Fruit fly (Drosophila melanogaster): ENCODE results near the gene CG3808.

CG3808 gene

DNA sequence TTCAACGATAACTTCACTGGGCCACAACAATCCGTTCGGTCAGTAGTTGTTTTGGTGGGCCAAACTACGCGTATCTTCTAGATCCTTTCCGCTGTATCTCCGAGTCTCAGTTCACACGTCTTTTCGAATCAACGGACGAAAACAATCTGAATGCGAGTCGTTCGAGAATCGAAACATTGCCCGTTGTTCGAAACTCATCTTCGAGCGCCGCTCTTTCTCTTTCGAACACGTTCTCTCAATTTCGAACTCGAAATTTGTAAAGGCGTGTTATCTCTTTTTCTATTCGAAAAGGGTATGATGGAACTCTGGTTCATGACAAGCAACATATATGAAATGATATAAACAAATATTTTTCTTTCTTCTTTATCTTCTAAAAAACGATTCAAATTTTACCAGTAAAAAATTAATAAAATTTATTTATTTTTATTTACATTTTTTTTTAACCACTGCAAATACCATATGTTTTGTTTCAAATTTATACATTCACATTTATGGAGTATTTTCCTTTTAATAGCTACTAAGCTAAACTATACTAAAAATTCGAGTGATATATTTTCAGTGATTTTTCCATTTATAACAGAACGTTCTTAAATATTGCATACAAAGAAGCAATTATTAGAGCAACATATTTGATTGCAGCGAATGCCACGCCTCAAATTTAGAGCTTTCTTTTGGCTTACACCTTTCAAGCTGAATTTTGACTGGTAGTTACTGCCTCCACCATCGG lies 45.1 kb upstream of the CG3808 start, which contains the start of gene nkd (continued):
- TF ChIP-seq CG4404 (GFP tag; IDR thresholded peaks at IDR 0.05) = no peak
- peak; percentile 82 for TF ChIP-seq CG1233 (GFP tag; optimal IDR thresholded peaks at IDR 0.05)
- no peak for TF ChIP-seq CG6654 (GFP tag; optimal IDR thresholded peaks at IDR 0.05)
- peak; percentile 73 for TF ChIP-seq sqz (GFP tag; optimal IDR thresholded peaks at IDR 0.05)
- peak; percentile 81; the same call in 1 of the 2 replicates for TF ChIP-seq rib (GFP tag; IDR thresholded peaks at IDR 0.05)
- TF ChIP-seq hbn (GFP tag; IDR thresholded peaks at IDR 0.05; ENCODE audit: partially characterized antibody) = peak; percentile 18; the same call in 1 of the 2 replicates
- TF ChIP-seq sim (GFP tag; IDR thresholded peaks at IDR 0.05) = 0 out of 2 replicates have a peak, but pooled peaks have one; percentile 70
- peak; percentile 90 for TF ChIP-seq grau (tag; optimal IDR thresholded peaks at IDR 0.05)
- TF ChIP-seq Xbp1 (GFP tag; optimal IDR thresholded peaks at IDR 0.05) = peak; percentile 94
- peak; percentile 59 to 94 for TF ChIP-seq Hr51 (GFP tag; optimal IDR thresholded peaks at IDR 0.05)
- no peak for TF ChIP-seq CG7963 (GFP tag; IDR thresholded peaks at IDR 0.05; ENCODE audit: partially characterized antibody)
- TF ChIP-seq gfzf (GFP tag; optimal IDR thresholded peaks at IDR 0.05) = no peak
- TF ChIP-seq D (optimal IDR thresholded peaks at IDR 0.05) = no peak
- TF ChIP-seq D (GFP tag; optimal IDR thresholded peaks at IDR 0.05) = peak; percentile 79
- peak; percentile 26; the same call in 1 of the 2 replicates for TF ChIP-seq GATAe (GFP tag; conservative IDR thresholded peaks at IDR 0.05)
- TF ChIP-seq Rfx (GFP tag; IDR thresholded peaks at IDR 0.05) = peak; percentile 93
- peak; percentile 92 for TF ChIP-seq Drgx (GFP tag; IDR thresholded peaks at IDR 0.05)
- TF ChIP-seq CG34422 (GFP tag; IDR thresholded peaks at IDR 0.05) = peak; percentile 86
- peak; percentile 88 for TF ChIP-seq seq (GFP tag; IDR thresholded peaks at IDR 0.05)
- no peak for TF ChIP-seq stwl (tag; optimal IDR thresholded peaks at IDR 0.05)
- peak; percentile 91 for TF ChIP-seq zfh1 (GFP tag; IDR thresholded peaks at IDR 0.05)
- peak; percentile 92 for TF ChIP-seq CG10267 (tag; optimal IDR thresholded peaks at IDR 0.05)
- peak; percentile 8 for TF ChIP-seq ab (GFP tag; optimal IDR thresholded peaks at IDR 0.05)
- TF ChIP-seq CG10654 (GFP tag; optimal IDR thresholded peaks at IDR 0.05) = peak; percentile 72
- TF ChIP-seq Blimp-1 (GFP tag; optimal IDR thresholded peaks at IDR 0.05) = peak; percentile 89
- peak; percentile 29; the same call in 1 of the 2 replicates for TF ChIP-seq Oaz (GFP tag; IDR thresholded peaks at IDR 0.05)
- TF ChIP-seq h (optimal IDR thresholded peaks at IDR 0.05) = no peak
- peak; percentile 86 for TF ChIP-seq CrebB (tag; optimal IDR thresholded peaks at IDR 0.05)
- peak; percentile 56 for TF ChIP-seq sd (tag; optimal IDR thresholded peaks at IDR 0.05)
- TF ChIP-seq ssp (GFP tag; IDR thresholded peaks at IDR 0.05) = peak; percentile 62
- no peak for TF ChIP-seq CG10565 (GFP tag; optimal IDR thresholded peaks at IDR 0.05)
- TF ChIP-seq lola (GFP tag; optimal IDR thresholded peaks at IDR 0.05) = peak in 1 of 3 experiments; percentile 92
- TF ChIP-seq sc (optimal IDR thresholded peaks at IDR 0.05) = no peak
- TF ChIP-seq sc (GFP tag; optimal IDR thresholded peaks at IDR 0.05) = peak; percentile 77
- TF ChIP-seq CG13287 (GFP tag; IDR thresholded peaks at IDR 0.05; ENCODE audit: partially characterized antibody) = peak; percentile 58; the same call in 1 of the 2 replicates
- TF ChIP-seq CG10959 (GFP tag; IDR thresholded peaks at IDR 0.05) = peak; percentile 62; the same call in 1 of the 2 replicates
- peak; percentile 28 for TF ChIP-seq CG1647 (GFP tag; optimal IDR thresholded peaks at IDR 0.05)
- peak; percentile 88 for TF ChIP-seq CG17385 (GFP tag; optimal IDR thresholded peaks at IDR 0.05)
- TF ChIP-seq CG10209 (GFP tag; optimal IDR thresholded peaks at IDR 0.05) = peak; percentile 87
- peak; percentile 65 for TF ChIP-seq twi (tag; optimal IDR thresholded peaks at IDR 0.05)
- TF ChIP-seq CG4854 (GFP tag; optimal IDR thresholded peaks at IDR 0.05) = peak; percentile 65
- peak; percentile 58 for TF ChIP-seq CG17912 (GFP tag; optimal IDR thresholded peaks at IDR 0.05)
- peak; percentile 91 for TF ChIP-seq dmrt99B (tag; optimal IDR thresholded peaks at IDR 0.05)
- TF ChIP-seq D19B (GFP tag; optimal IDR thresholded peaks at IDR 0.05) = peak; percentile 91
- no peak for TF ChIP-seq pzg (GFP tag; optimal IDR thresholded peaks at IDR 0.05)
- TF ChIP-seq CG7745 (tag; optimal IDR thresholded peaks at IDR 0.05) = peak; percentile 55
- peak; percentile 92 for TF ChIP-seq gsb-n (tag; optimal IDR thresholded peaks at IDR 0.05)
- TF ChIP-seq CG13424 (tag; optimal IDR thresholded peaks at IDR 0.05) = peak; percentile 92
- no peak for TF ChIP-seq jumu (GFP tag; optimal IDR thresholded peaks at IDR 0.05)
